Fruit fly (Drosophila melanogaster) whole organism, embryonic: ENCODE data around the gene CG1136.

Experiments used
- Asciz ChIP-seq: fragments of 200-800 bp; sonication (Bioruptor generic); optimal IDR thresholded peaks from 2 replicates; lab custom pipeline; 2017; ENCODE audit warnings: missing biosample characterization, mild to moderate bottlenecking, missing genetic modification characterization, missing genetic modification reagents
- B-H2 ChIP-seq: fragments of 200-800 bp; sonication (Bioruptor generic); optimal IDR thresholded peaks from 2 replicates; lab custom pipeline; 2018; ENCODE audit warnings: missing biosample characterization, mild to moderate bottlenecking, missing genetic modification characterization
- CG10979 ChIP-seq: fragments of 200-800 bp; sonication (Bioruptor generic); optimal IDR thresholded peaks from 2 replicates; lab custom pipeline; 2018; ENCODE audit warnings: missing biosample characterization, mild to moderate bottlenecking, missing genetic modification characterization, moderate library complexity
- CG12104 ChIP-seq: fragments of 200-800 bp; sonication (Bioruptor generic); optimal IDR thresholded peaks from 3 replicates; lab custom pipeline; 2016; ENCODE audit warnings: missing biosample characterization, missing genetic modification characterization
- CG13424 ChIP-seq: fragments of 200-800 bp; sonication (Bioruptor generic); optimal IDR thresholded peaks from 2 replicates; lab custom pipeline; 2019; ENCODE audit warnings: missing biosample characterization, mild to moderate bottlenecking, missing genetic modification characterization, moderate library complexity
- CG14667 ChIP-seq: fragments of 200-800 bp; sonication (Bioruptor generic); IDR thresholded peaks from 2 replicates; pipeline ENCODE4 v1.3.6; 2022; ENCODE audit warnings: missing biosample characterization, missing genetic modification characterization
- CG14860 ChIP-seq: fragments of 200-800 bp; sonication (Bioruptor generic); IDR thresholded peaks from 3 replicates; pipeline ENCODE4 v1.3.6; 2022; ENCODE audit warnings: missing biosample characterization, missing genetic modification characterization; ENCODE audit not compliant: partially characterized antibody
- CG15011 ChIP-seq: fragments of 200-800 bp; sonication (Bioruptor generic); optimal IDR thresholded peaks from 3 replicates; lab custom pipeline; 2018; ENCODE audit warnings: missing biosample characterization, mild to moderate bottlenecking, missing genetic modification characterization
- CG15269 ChIP-seq: fragments of 200-800 bp; sonication (Bioruptor generic); optimal IDR thresholded peaks from 2 replicates; lab custom pipeline; 2018; ENCODE audit warnings: missing biosample characterization, mild to moderate bottlenecking, missing genetic modification characterization, moderate library complexity
- CG1602 ChIP-seq: fragments of 200-800 bp; sonication (Bioruptor generic); optimal IDR thresholded peaks from 3 replicates; lab custom pipeline; 2016; ENCODE audit warnings: missing biosample characterization, missing genetic modification characterization
- CG17328 ChIP-seq: fragments of 200-800 bp; sonication (Bioruptor generic); IDR thresholded peaks from 2 replicates; pipeline ENCODE4 v1.3.6; 2022; ENCODE audit warnings: missing biosample characterization, missing genetic modification characterization
- CG17568 ChIP-seq: fragments of 200-800 bp; sonication (Bioruptor generic); optimal IDR thresholded peaks from 2 replicates; lab custom pipeline; 2018; ENCODE audit warnings: missing biosample characterization, mild to moderate bottlenecking, missing genetic modification characterization, moderate library complexity
- CG42726 ChIP-seq: fragments of 200-800 bp; sonication (Bioruptor generic); IDR thresholded peaks from 2 replicates; pipeline ENCODE4 v1.3.6; 2022; ENCODE audit warnings: missing biosample characterization, missing genetic modification characterization; ENCODE audit not compliant: partially characterized antibody
- CG4282 ChIP-seq: fragments of 200-800 bp; sonication (Bioruptor generic); optimal IDR thresholded peaks from 2 replicates; lab custom pipeline; 2016; ENCODE audit warnings: missing biosample characterization, missing genetic modification characterization
- CG4617 ChIP-seq: fragments of 200-800 bp; sonication (Bioruptor generic); optimal IDR thresholded peaks from 3 replicates; lab custom pipeline; 2016; ENCODE audit warnings: missing biosample characterization, missing genetic modification characterization, borderline replicate concordance
- CG6254 ChIP-seq: fragments of 200-800 bp; sonication (Bioruptor generic); optimal IDR thresholded peaks from 3 replicates; lab custom pipeline; 2017; ENCODE audit warnings: mild to moderate bottlenecking, missing biosample characterization, missing genetic modification reagents, missing genetic modification characterization
- CG6654 ChIP-seq: fragments of 200-800 bp; sonication (Bioruptor generic); optimal IDR thresholded peaks from 2 replicates; lab custom pipeline; 2017; ENCODE audit warnings: missing biosample characterization, mild to moderate bottlenecking, missing genetic modification characterization
- CG7357 ChIP-seq: fragments of 200-800 bp; sonication (Bioruptor generic); IDR thresholded peaks from 3 replicates; pipeline ENCODE4 v1.3.6; 2022; ENCODE audit warnings: missing biosample characterization, missing genetic modification characterization
- CkIIα-i1 ChIP-seq: fragments of 200-800 bp; sonication (Bioruptor generic); IDR thresholded peaks from 2 replicates; pipeline ENCODE4 v1.3.6; 2022; ENCODE audit warnings: missing biosample characterization, missing genetic modification characterization
- Dad ChIP-seq: fragments of 200-800 bp; sonication (Bioruptor generic); optimal IDR thresholded peaks from 3 replicates; lab custom pipeline; 2016; ENCODE audit warnings: missing biosample characterization, missing genetic modification characterization
- ERR ChIP-seq: fragments of 200-800 bp; sonication (Bioruptor generic); optimal IDR thresholded peaks from 2 replicates; lab custom pipeline; 2016; ENCODE audit warnings: missing biosample characterization, missing genetic modification characterization
- Fer2 ChIP-seq: fragments of 200-800 bp; sonication (Bioruptor generic); optimal IDR thresholded peaks from 2 replicates; lab custom pipeline; 2018; ENCODE audit warnings: missing biosample characterization, mild to moderate bottlenecking, missing genetic modification characterization, moderate library complexity
- Fer3 ChIP-seq: fragments of 200-800 bp; sonication (Bioruptor generic); optimal IDR thresholded peaks from 2 replicates; lab custom pipeline; 2018; ENCODE audit warnings: missing biosample characterization, mild to moderate bottlenecking, missing genetic modification characterization, moderate library complexity
- Gsc ChIP-seq: fragments of 200-800 bp; sonication (Bioruptor generic); IDR thresholded peaks from 2 replicates; pipeline ENCODE4 v1.3.6; 2022; ENCODE audit warnings: missing biosample characterization, missing genetic modification characterization
- Gug ChIP-seq: fragments of 200-800 bp; sonication (Bioruptor generic); IDR thresholded peaks from 4 replicates; pipeline ENCODE4 v1.3.6; 2022; ENCODE audit warnings: missing biosample characterization, missing genetic modification characterization
- HHEX ChIP-seq: fragments of 200-800 bp; sonication (Bioruptor generic); optimal IDR thresholded peaks from 3 replicates; lab custom pipeline; 2017; ENCODE audit warnings: missing biosample characterization, mild to moderate bottlenecking, missing genetic modification characterization, missing genetic modification reagents
- Hand ChIP-seq: fragments of 200-800 bp; sonication (Bioruptor generic); optimal IDR thresholded peaks from 2 replicates; lab custom pipeline; 2017; ENCODE audit warnings: mild to moderate bottlenecking, missing biosample characterization, missing genetic modification reagents, missing genetic modification characterization
- Hsf ChIP-seq: fragments of 200-800 bp; sonication (Bioruptor generic); optimal IDR thresholded peaks from 3 replicates; lab custom pipeline; 2016; ENCODE audit warnings: missing biosample characterization, missing genetic modification characterization
- Myb ChIP-seq: fragments of 200-800 bp; sonication (Bioruptor generic); optimal IDR thresholded peaks from 2 replicates; lab custom pipeline; 2016; ENCODE audit warnings: missing biosample characterization, missing genetic modification characterization
- NC2β ChIP-seq: fragments of 200-800 bp; sonication (Bioruptor generic); optimal IDR thresholded peaks from 2 replicates; lab custom pipeline; 2016; ENCODE audit warnings: missing biosample characterization, missing genetic modification characterization
- Rfx ChIP-seq: fragments of 200-800 bp; sonication (Bioruptor generic); IDR thresholded peaks from 2 replicates; pipeline ENCODE4 v1.3.6; 2022; ENCODE audit warnings: missing biosample characterization, missing genetic modification characterization
- Rx ChIP-seq: fragments of 200-800 bp; sonication (Bioruptor generic); IDR thresholded peaks from 2 replicates; pipeline ENCODE4 v1.3.6; 2022; ENCODE audit warnings: missing biosample characterization, missing genetic modification characterization
- Side ChIP-seq: fragments of 200-800 bp; sonication (Bioruptor generic); optimal IDR thresholded peaks from 2 replicates; lab custom pipeline; 2016; ENCODE audit warnings: missing biosample characterization, missing genetic modification characterization
- bowl ChIP-seq: fragments of 200-800 bp; sonication (Bioruptor generic); IDR thresholded peaks from 2 replicates; pipeline ENCODE4 v1.3.6; 2022; ENCODE audit warnings: missing biosample characterization, missing genetic modification characterization
- br ChIP-seq: fragments of >200 bp; optimal IDR thresholded peaks from 2 replicates; lab custom pipeline; 2017
- danr ChIP-seq: fragments of 200-800 bp; sonication (Bioruptor generic); IDR thresholded peaks from 2 replicates; pipeline ENCODE4 v1.3.6; 2022; ENCODE audit warnings: missing biosample characterization, missing genetic modification characterization
- dati ChIP-seq: fragments of 200-800 bp; sonication (Bioruptor generic); IDR thresholded peaks from 2 replicates; pipeline ENCODE4 v1.3.6; 2022; ENCODE audit warnings: missing biosample characterization, missing genetic modification characterization
- dmrt11E ChIP-seq: fragments of 200-800 bp; sonication (Bioruptor generic); optimal IDR thresholded peaks from 3 replicates; lab custom pipeline; 2018; ENCODE audit warnings: missing biosample characterization, mild to moderate bottlenecking, missing genetic modification characterization, moderate library complexity
- dmrt99B ChIP-seq: fragments of 200-800 bp; sonication (Bioruptor generic); optimal IDR thresholded peaks from 2 replicates; lab custom pipeline; 2018; ENCODE audit warnings: missing biosample characterization, mild to moderate bottlenecking, missing genetic modification characterization, moderate library complexity
- dysf ChIP-seq: fragments of 200-800 bp; sonication (Bioruptor generic); IDR thresholded peaks from 3 replicates; pipeline ENCODE4 v1.3.6; 2022; ENCODE audit warnings: missing biosample characterization, missing genetic modification characterization
- ems ChIP-seq: fragments of 200-800 bp; sonication (Bioruptor generic); optimal IDR thresholded peaks from 3 replicates; lab custom pipeline; 2016; ENCODE audit warnings: missing biosample characterization, missing genetic modification characterization
- eyg ChIP-seq: fragments of 200-800 bp; sonication (Bioruptor generic); optimal IDR thresholded peaks from 3 replicates; lab custom pipeline; 2016; ENCODE audit warnings: missing biosample characterization, missing genetic modification characterization
- fru ChIP-seq: fragments of >200 bp; optimal IDR thresholded peaks from 2 replicates; lab custom pipeline; 2017
- gt ChIP-seq: fragments of 200-800 bp; sonication (Bioruptor generic); IDR thresholded peaks from 2 replicates; pipeline ENCODE4 v1.3.6; 2022; ENCODE audit warnings: missing biosample characterization, missing genetic modification characterization
- h ChIP-seq: fragments of >200 bp; optimal IDR thresholded peaks from 2 replicates; lab custom pipeline; 2017
- her ChIP-seq: fragments of 200-800 bp; sonication (Bioruptor generic); optimal IDR thresholded peaks from 2 replicates; lab custom pipeline; 2016; ENCODE audit warnings: missing biosample characterization, missing genetic modification characterization
- insv ChIP-seq, 2 experiments: fragments of 200-800 bp; sonication (Bioruptor generic); optimal IDR thresholded peaks; 3 replicates each; lab custom pipeline; 2016 to 2018; ENCODE audit warnings: missing biosample characterization in 2 of 2, missing genetic modification characterization in 2 of 2
- lmd ChIP-seq: fragments of 200-800 bp; sonication (Bioruptor generic); IDR thresholded peaks from 2 replicates; pipeline ENCODE4 v1.3.6; 2022; ENCODE audit warnings: missing biosample characterization, missing genetic modification characterization
- nerfin-1 ChIP-seq: fragments of 200-800 bp; sonication (Bioruptor generic); optimal IDR thresholded peaks from 3 replicates; lab custom pipeline; 2019; ENCODE audit warnings: missing biosample characterization, mild to moderate bottlenecking, missing genetic modification characterization, moderate library complexity
- onecut ChIP-seq: fragments of 200-800 bp; sonication (Bioruptor generic); IDR thresholded peaks from 2 replicates; pipeline ENCODE4 v1.3.6; 2022; ENCODE audit warnings: missing biosample characterization, missing genetic modification characterization
- org-1 ChIP-seq: fragments of 200-800 bp; sonication (Bioruptor generic); optimal IDR thresholded peaks from 2 replicates; lab custom pipeline; 2017; ENCODE audit warnings: missing biosample characterization, missing genetic modification characterization
- pum ChIP-seq: fragments of 200-800 bp; sonication (Bioruptor generic); optimal IDR thresholded peaks from 2 replicates; lab custom pipeline; 2016; ENCODE audit warnings: missing biosample characterization, missing genetic modification characterization
- ranshi ChIP-seq: fragments of 200-800 bp; sonication (Bioruptor generic); IDR thresholded peaks from 2 replicates; pipeline ENCODE4 v1.3.6; 2022; ENCODE audit warnings: missing biosample characterization, missing genetic modification characterization

The CG1136 gene

DNA sequence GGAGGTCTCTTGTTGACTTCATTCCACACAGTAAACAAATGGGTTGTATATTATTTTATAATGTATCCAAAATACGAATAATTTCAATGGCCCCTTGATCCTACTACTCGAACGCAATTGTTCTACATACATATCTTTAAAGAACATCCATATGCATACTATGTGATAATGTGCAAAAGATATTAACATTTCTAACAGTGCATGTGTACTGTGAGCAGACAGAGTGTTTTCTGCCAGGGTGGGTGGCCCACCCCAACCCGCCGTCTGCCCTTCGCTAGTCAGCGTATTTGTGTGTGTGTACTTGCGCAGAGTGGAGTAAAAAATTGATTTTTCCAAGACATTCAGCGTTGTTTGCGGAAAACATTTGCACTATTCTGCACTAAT, 24.6 kb downstream of the CG1136 start (continued):
- TF ChIP-seq B-H2 (GFP tag; lab: Kevin White, UChicago), result no peak
- peak; percentile 22 for TF ChIP-seq Asciz (GFP tag; lab: Kevin White, UChicago)
- peak; percentile 75 for TF ChIP-seq lmd (GFP tag; lab: Robert Waterston, UW)
- TF ChIP-seq Rfx (GFP tag; lab: Robert Waterston, UW), result peak; percentile 80
- no peak for TF ChIP-seq h (lab: Kevin White, UChicago)
- TF ChIP-seq dysf, result peak; percentile 78
- peak; percentile 37 for TF ChIP-seq Hsf (GFP tag; lab: Kevin White, UChicago)
- no peak for TF ChIP-seq Hand (GFP tag; lab: Kevin White, UChicago)
- TF ChIP-seq eyg (GFP tag; lab: Kevin White, UChicago), result no peak
- TF ChIP-seq gt, result no peak
- peak; percentile 4 for TF ChIP-seq CG17568
- TF ChIP-seq CG14860, result no peak
- no peak for TF ChIP-seq CG6254 (GFP tag; lab: Kevin White, UChicago)
- no peak for TF ChIP-seq pum (GFP tag; lab: Kevin White, UChicago)
- TF ChIP-seq CG1602, result peak; percentile 49
- no peak for TF ChIP-seq Dad (GFP tag; lab: Kevin White, UChicago)
- TF ChIP-seq ERR (GFP tag; lab: Kevin White, UChicago), result no peak
- no peak for TF ChIP-seq CG42726 (GFP tag; lab: Robert Waterston, UW)
- TF ChIP-seq her (GFP tag; lab: Kevin White, UChicago), result no peak
- TF ChIP-seq CG4282 (GFP tag; lab: Kevin White, UChicago), result no peak
- peak; percentile 47; the same call in 1 of the 2 replicates for TF ChIP-seq danr (GFP tag; lab: Robert Waterston, UW)
- peak; percentile 21 for TF ChIP-seq CG13424
- no peak for TF ChIP-seq org-1
- no peak for TF ChIP-seq dmrt11E (tag; lab: Kevin White, UChicago)
- peak; percentile 97 for TF ChIP-seq onecut
- TF ChIP-seq NC2β (GFP tag; lab: Kevin White, UChicago), result no peak
- no peak for TF ChIP-seq ems (GFP tag; lab: Kevin White, UChicago)
- TF ChIP-seq Gug, result peak; percentile 78
- TF ChIP-seq Fer2 (tag; lab: Kevin White, UChicago), result no peak
- peak; percentile 20 for TF ChIP-seq CG15269
- no peak for TF ChIP-seq nerfin-1 (tag; lab: Kevin White, UChicago)
- TF ChIP-seq CG6654, result peak; percentile 26
- TF ChIP-seq Myb, result no peak
- TF ChIP-seq CG12104 (GFP tag; lab: Kevin White, UChicago), result no peak
- TF ChIP-seq insv (GFP tag; optimal IDR thresholded peaks at IDR 0.05; lab: Kevin White, UChicago), result no peak
- peak; percentile 83 for TF ChIP-seq ranshi (GFP tag; lab: Robert Waterston, UW)
- TF ChIP-seq Gsc (GFP tag; lab: Robert Waterston, UW), result peak; percentile 30; the same call in 1 of the 2 replicates
- TF ChIP-seq bowl (GFP tag; lab: Robert Waterston, UW), result peak; percentile 29; the same call in 1 of the 2 replicates
- peak; percentile 36 for TF ChIP-seq HHEX (GFP tag; lab: Kevin White, UChicago)
- peak; percentile 58; the same call in 1 of the 2 replicates for TF ChIP-seq dati (GFP tag; lab: Robert Waterston, UW)
- no peak for TF ChIP-seq CG4617
- no peak for TF ChIP-seq CG15011 (GFP tag; lab: Kevin White, UChicago)
- TF ChIP-seq fru (lab: Kevin White, UChicago), result no peak
- TF ChIP-seq br (lab: Kevin White, UChicago), result no peak
- TF ChIP-seq CG10979 (tag; lab: Kevin White, UChicago), result peak; percentile 29
- peak; percentile 67 for TF ChIP-seq CG14667
- TF ChIP-seq Side, result peak; percentile 45
- peak; percentile 49; the same call in 2 of the 3 replicates for TF ChIP-seq CG7357
- peak; percentile 79 for TF ChIP-seq CG17328 (GFP tag; lab: Robert Waterston, UW)
- TF ChIP-seq Rx (GFP tag; lab: Robert Waterston, UW), result peak; percentile 68
- peak; percentile 22; the same call in 1 of the 2 replicates for TF ChIP-seq CkIIα-i1
- no peak for TF ChIP-seq dmrt99B
- TF ChIP-seq Fer3 (tag; lab: Kevin White, UChicago), result peak; percentile 81
